Worm (Caenorhabditis elegans): ENCODE results near the gene srg-37.
A peak's percentile ranks its signal among the peaks of the same experiment; 100 is the strongest.

DNA sequence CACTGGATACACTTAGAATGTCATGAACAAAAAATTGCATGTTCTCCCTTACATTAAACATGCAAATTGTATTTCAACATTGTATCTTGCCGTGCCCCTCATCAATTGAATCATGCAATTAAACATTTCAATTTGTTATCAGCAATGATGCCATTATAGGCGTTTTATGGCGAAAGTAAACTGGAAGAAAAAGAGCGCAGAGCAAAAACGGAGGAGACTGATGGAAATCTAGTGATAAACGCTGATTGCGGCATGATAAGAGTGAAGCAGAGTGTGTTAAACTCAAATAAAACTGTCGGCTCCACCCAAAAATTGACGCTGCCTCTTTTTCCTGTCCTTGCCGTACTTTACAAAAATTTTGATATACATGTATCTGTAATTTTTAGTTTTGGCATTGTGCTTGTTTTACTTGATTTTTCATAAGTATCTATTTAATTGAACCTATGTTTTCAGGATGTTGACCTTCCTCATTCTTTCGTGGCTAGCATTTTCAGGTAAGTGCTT lies 20.3 kb downstream of the srg-37 start, which contains the start of gene K06G5.1:
- TF ChIP-seq elt-2 (tag; optimal IDR thresholded peaks at IDR 0.05) (peak; percentile 85), C08G9.2 (tag; optimal IDR thresholded peaks at IDR 0.05) (no peak), ceh-31 (tag; optimal IDR thresholded peaks at IDR 0.05) (no peak), zip-5 (tag; optimal IDR thresholded peaks at IDR 0.05) (no peak), sox-4 (tag; optimal IDR thresholded peaks at IDR 0.05) (no peak), Y22D7AL.16 (tag; optimal IDR thresholded peaks at IDR 0.05) (no peak), ama-1 (optimal IDR thresholded peaks at IDR 0.05) (no peak), tbx-2 (tag; optimal IDR thresholded peaks at IDR 0.05) (no peak), odd-2 (tag; optimal IDR thresholded peaks at IDR 0.05) (no peak), nhr-11 (tag; optimal IDR thresholded peaks at IDR 0.05) (no peak)
